1 fruit fly cellular context compared by ENCODE assay signal in the genomic region with DNA sequence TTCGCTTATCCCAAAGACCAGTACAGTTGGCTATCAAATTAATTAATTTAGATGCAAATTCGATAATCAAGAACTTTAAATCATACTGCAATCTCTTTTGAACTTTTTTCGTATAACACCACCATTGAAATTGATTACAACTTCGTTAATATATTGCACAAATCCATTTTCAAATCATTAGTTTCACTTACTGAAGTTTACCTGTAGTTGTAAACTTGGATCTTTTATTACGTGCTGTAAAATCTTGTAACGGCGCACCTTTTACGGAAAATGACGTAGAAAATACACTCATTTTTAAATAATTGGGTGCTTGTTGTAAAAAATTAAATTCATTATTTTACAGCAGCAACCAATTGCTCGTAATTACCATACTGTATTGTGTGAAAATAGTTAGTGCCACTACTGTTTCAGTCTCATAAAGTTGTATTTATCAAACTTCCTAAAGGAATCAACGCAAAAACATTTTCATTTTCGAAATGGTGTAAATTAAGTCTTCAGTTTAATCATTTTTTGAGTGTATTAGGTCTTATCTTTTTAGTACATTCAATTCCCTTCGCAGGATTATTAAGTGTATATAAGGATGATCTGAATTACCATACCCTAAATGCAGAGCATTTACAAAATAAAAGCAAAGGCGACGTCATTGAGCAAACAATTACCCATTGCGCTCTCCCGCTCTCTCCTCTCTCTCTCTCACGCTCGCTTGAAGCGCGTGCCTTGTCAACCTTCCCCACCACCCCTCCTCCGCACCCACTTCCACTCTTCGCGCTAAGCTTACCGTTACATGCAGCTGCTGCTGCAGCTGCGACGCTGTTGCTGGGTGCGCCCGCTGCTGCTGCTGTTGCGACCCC.
TF ChIP-seq lines count a peak whose summit lies in the region.

No protein-coding gene starts in this region.

TF ChIP-seq in whole organism, embryonic, 481 proteins besides CTCF, POLR2A, EP300 and RAD21 (continued from another document):
- TF ChIP-seq nmo (GFP tag; optimal IDR thresholded peaks at IDR 0.05; lab: Kevin White, UChicago) (peak; percentile 31), CG8478 (optimal IDR thresholded peaks at IDR 0.05; lab: Kevin White, UChicago) (no peak), CG2199 (GFP tag; IDR thresholded peaks at IDR 0.05; lab: Robert Waterston, UW) (peak; percentile 73; the same call in 1 of the 3 replicates), CG32532 (GFP tag; IDR thresholded peaks at IDR 0.05; lab: Robert Waterston, UW) (peak; percentile 37; the same call in 1 of the 2 replicates), Pdp1 (GFP tag; optimal IDR thresholded peaks at IDR 0.05; lab: Kevin White, UChicago) (peak; percentile 19 to 41), HLH54F (GFP tag; optimal IDR thresholded peaks at IDR 0.05; lab: Kevin White, UChicago) (peak; percentile 10), dati (GFP tag; IDR thresholded peaks at IDR 0.05; lab: Robert Waterston, UW) (no peak), Bteb2 (GFP tag; optimal IDR thresholded peaks at IDR 0.05; lab: Kevin White, UChicago) (peak; percentile 26), sd (tag; optimal IDR thresholded peaks at IDR 0.05; lab: Kevin White, UChicago) (no peak), crol (GFP tag; IDR thresholded peaks at IDR 0.05; lab: Robert Waterston, UW) (peak; percentile 99), CG15696 (tag; optimal IDR thresholded peaks at IDR 0.05; lab: Kevin White, UChicago) (no peak), CG6272 (GFP tag; IDR thresholded peaks at IDR 0.05; lab: Robert Waterston, UW) (peak; percentile 22; the same call in 1 of the 2 replicates), mam (GFP tag; optimal IDR thresholded peaks at IDR 0.05; lab: Kevin White, UChicago) (peak; percentile 27), Hr51 (GFP tag; optimal IDR thresholded peaks at IDR 0.05; lab: Kevin White, UChicago) (peak in 1 of 2 experiments; percentile 66), ham (GFP tag; IDR thresholded peaks at IDR 0.05; lab: Robert Waterston, UW) (no peak), CG12942 (GFP tag; optimal IDR thresholded peaks at IDR 0.05; lab: Kevin White, UChicago) (peak; percentile 5), CG17361 (GFP tag; IDR thresholded peaks at IDR 0.05; lab: Robert Waterston, UW) (peak; percentile 61; the same call in 2 of the 3 replicates), PHDP (tag; optimal IDR thresholded peaks at IDR 0.05; lab: Kevin White, UChicago) (peak; percentile 44), TFAM (GFP tag; optimal IDR thresholded peaks at IDR 0.05; lab: Kevin White, UChicago) (no peak), MTF-1 (GFP tag; optimal IDR thresholded peaks at IDR 0.05; lab: Kevin White, UChicago; ENCODE audit: borderline replicate concordance) (peak; percentile 3), CG8290 (GFP tag; optimal IDR thresholded peaks at IDR 0.05; lab: Kevin White, UChicago) (no peak), CG8290 (tag; optimal IDR thresholded peaks at IDR 0.05; lab: Kevin White, UChicago) (peak in 1 of 2 experiments; percentile 72), CG4730 (GFP tag; IDR thresholded peaks at IDR 0.05; lab: Robert Waterston, UW) (peak; percentile 37), CG12744 (GFP tag; optimal IDR thresholded peaks at IDR 0.05; lab: Kevin White, UChicago) (no peak), CG12219 (GFP tag; optimal IDR thresholded peaks at IDR 0.05; lab: Kevin White, UChicago) (peak; percentile 18), Ptx1 (GFP tag; IDR thresholded peaks at IDR 0.05; lab: Robert Waterston, UW) (peak; percentile 61; the same call in 1 of the 2 replicates), E2f1 (GFP tag; IDR thresholded peaks at IDR 0.05; lab: Robert Waterston, UW) (0 out of 2 replicates have a peak, but pooled peaks have one; percentile 13), CG7372 (GFP tag; IDR thresholded peaks at IDR 0.05; lab: Robert Waterston, UW) (no peak), CG30403 (GFP tag; optimal IDR thresholded peaks at IDR 0.05; lab: Kevin White, UChicago) (peak; percentile 31), wdn (GFP tag; IDR thresholded peaks at IDR 0.05; lab: Robert Waterston, UW) (no peak; the same call in 1 of the 2 replicates), jumu (GFP tag; optimal IDR thresholded peaks at IDR 0.05; lab: Kevin White, UChicago) (no peak), Drgx (GFP tag; IDR thresholded peaks at IDR 0.05; lab: Robert Waterston, UW) (peak; percentile 38; the same call in 1 of the 2 replicates), CG12391 (tag; optimal IDR thresholded peaks at IDR 0.05; lab: Kevin White, UChicago) (peak; percentile 41), Ssrp (tag; optimal IDR thresholded peaks at IDR 0.05; lab: Kevin White, UChicago) (peak; percentile 3), CG18619 (GFP tag; optimal IDR thresholded peaks at IDR 0.05; lab: Kevin White, UChicago) (peak; percentile 16), B-H1 (GFP tag; IDR thresholded peaks at IDR 0.05; lab: Robert Waterston, UW) (peak; percentile 17; the same call in 1 of the 3 replicates), CG42726 (GFP tag; IDR thresholded peaks at IDR 0.05; lab: Robert Waterston, UW; ENCODE audit: partially characterized antibody) (0 out of 2 replicates have a peak, but pooled peaks have one; percentile 19), tap (tag; optimal IDR thresholded peaks at IDR 0.05; lab: Kevin White, UChicago) (peak; percentile 4), CG1832 (GFP tag; optimal IDR thresholded peaks at IDR 0.05; lab: Kevin White, UChicago) (peak; percentile 18), bowl (GFP tag; IDR thresholded peaks at IDR 0.05; lab: Robert Waterston, UW) (peak; percentile 70; the same call in 1 of the 2 replicates), NK7.1 (GFP tag; optimal IDR thresholded peaks at IDR 0.05; lab: Kevin White, UChicago) (no peak), CG30431 (GFP tag; optimal IDR thresholded peaks at IDR 0.05; lab: Kevin White, UChicago) (no peak), CG15011 (GFP tag; optimal IDR thresholded peaks at IDR 0.05; lab: Kevin White, UChicago) (no peak), CG12769 (tag; optimal IDR thresholded peaks at IDR 0.05; lab: Kevin White, UChicago) (peak; percentile 60), HHEX (GFP tag; optimal IDR thresholded peaks at IDR 0.05; lab: Kevin White, UChicago) (peak; percentile 19), ci (GFP tag; IDR thresholded peaks at IDR 0.05; lab: Robert Waterston, UW) (peak; percentile 24; the same call in 2 of the 3 replicates), chm (GFP tag; IDR thresholded peaks at IDR 0.05; lab: Robert Waterston, UW) (no peak), sens (GFP tag; lab: Kevin White, UChicago) (peak; percentile 75), dpn (GFP tag; optimal IDR thresholded peaks at IDR 0.05; lab: Kevin White, UChicago) (peak in 1 of 2 experiments; percentile 17), CG14710 (tag; optimal IDR thresholded peaks at IDR 0.05; lab: Kevin White, UChicago) (no peak), CG6175 (GFP tag; IDR thresholded peaks at IDR 0.05; lab: Robert Waterston, UW) (peak; percentile 56; the same call in 2 of the 3 replicates), CG6854 (GFP tag; optimal IDR thresholded peaks at IDR 0.05; lab: Kevin White, UChicago) (no peak), CG13775 (GFP tag; optimal IDR thresholded peaks at IDR 0.05; lab: Kevin White, UChicago) (no peak), CG9437 (GFP tag; optimal IDR thresholded peaks at IDR 0.05; lab: Kevin White, UChicago) (peak; percentile 45), CG43689 (GFP tag; IDR thresholded peaks at IDR 0.05; lab: Robert Waterston, UW) (no peak), CG1603 (tag; optimal IDR thresholded peaks at IDR 0.05; lab: Kevin White, UChicago) (peak; percentile 49), CG1647 (GFP tag; optimal IDR thresholded peaks at IDR 0.05; lab: Kevin White, UChicago) (peak; percentile 12), CG9932 (GFP tag; IDR thresholded peaks at IDR 0.05; lab: Robert Waterston, UW) (no peak; the same call in none of the 2 replicates), CG9727 (GFP tag; optimal IDR thresholded peaks at IDR 0.05; lab: Kevin White, UChicago) (peak; percentile 56), ara (GFP tag; IDR thresholded peaks at IDR 0.05; lab: Robert Waterston, UW) (no peak), zen2 (GFP tag; IDR thresholded peaks at IDR 0.05; lab: Robert Waterston, UW; ENCODE audit: partially characterized antibody) (0 out of 3 replicates have a peak, but pooled peaks have one; percentile 6), lmd (GFP tag; IDR thresholded peaks at IDR 0.05; lab: Robert Waterston, UW) (peak; percentile 51; the same call in 1 of the 2 replicates), al (GFP tag; IDR thresholded peaks at IDR 0.05; lab: Robert Waterston, UW) (0 out of 2 replicates have a peak, but pooled peaks have one; percentile 10), ap (GFP tag; IDR thresholded peaks at IDR 0.05; lab: Robert Waterston, UW) (peak; percentile 15; the same call in 1 of the 2 replicates), Dfd (GFP tag; optimal IDR thresholded peaks at IDR 0.05; lab: Kevin White, UChicago) (no peak), Chrac-16 (GFP tag; optimal IDR thresholded peaks at IDR 0.05; lab: Kevin White, UChicago) (peak; percentile 13), chif (GFP tag; optimal IDR thresholded peaks at IDR 0.05; lab: Kevin White, UChicago) (peak; percentile 12 to 23), tgo (GFP tag; IDR thresholded peaks at IDR 0.05; lab: Robert Waterston, UW) (peak; percentile 55; the same call in 2 of the 3 replicates), CG3281 (GFP tag; optimal IDR thresholded peaks at IDR 0.05; lab: Kevin White, UChicago) (peak; percentile 47), chinmo (GFP tag; IDR thresholded peaks at IDR 0.05; lab: Robert Waterston, UW; ENCODE audit: partially characterized antibody) (no peak), da (GFP tag; optimal IDR thresholded peaks at IDR 0.05; lab: Kevin White, UChicago) (peak; percentile 40), odd (GFP tag; optimal IDR thresholded peaks at IDR 0.05; lab: Kevin White, UChicago) (no peak), slbo (GFP tag; IDR thresholded peaks at IDR 0.05; lab: Robert Waterston, UW) (peak; percentile 71), HLHmδ (GFP tag; optimal IDR thresholded peaks at IDR 0.05; lab: Kevin White, UChicago) (peak; percentile 27), H2.0 (GFP tag; IDR thresholded peaks at IDR 0.05; lab: Robert Waterston, UW) (peak; percentile 23; the same call in 1 of the 2 replicates)
